Worm (Caenorhabditis elegans): Measurements from ENCODE around the gene ugt-51.

DNA sequence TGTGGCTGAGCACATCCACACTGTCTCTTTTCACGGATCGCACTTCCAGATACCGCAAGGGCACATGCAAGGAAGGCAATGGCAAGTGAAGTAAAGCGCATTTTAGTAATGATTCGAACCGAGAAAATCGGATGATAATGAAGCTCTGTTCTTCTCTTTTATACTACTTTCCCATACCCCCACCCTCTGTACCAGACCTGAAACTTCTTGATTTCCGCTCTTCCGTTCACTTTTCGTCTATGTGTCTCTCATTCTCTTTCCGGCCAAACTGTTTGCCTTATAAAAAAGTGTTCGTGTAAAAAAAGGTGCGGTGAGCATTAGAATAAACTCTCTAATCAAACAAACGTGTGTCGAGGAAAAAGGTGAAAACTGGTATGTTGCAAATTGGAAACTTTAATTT lies 15.3 kb downstream of the ugt-51 start, which contains the start of gene abu-6:
- TF ChIP-seq T22C8.4 (GFP tag; IDR thresholded peaks at IDR 0.05) = no peak
- TF ChIP-seq klf-2 (GFP tag; conservative IDR thresholded peaks at IDR 0.05) = no peak
